Fruit fly (Drosophila melanogaster) Kc167 (cell line): ENCODE results near the gene CG8051.

ENCODE experiments used
- Myc ChIP-seq: fragments of >200 bp; optimal IDR thresholded peaks from 2 replicates; lab custom pipeline; 2017; ENCODE audit warnings: missing external identifiers
- Sin3A ChIP-seq: fragments of >200 bp; optimal IDR thresholded peaks from 2 replicates; lab custom pipeline; 2018; ENCODE audit warnings: missing external identifiers
- h ChIP-seq: fragments of >200 bp; optimal IDR thresholded peaks from 3 replicates; lab custom pipeline; 2018; ENCODE audit warnings: missing external identifiers
- insv ChIP-seq: fragments of >200 bp; optimal IDR thresholded peaks from 3 replicates; lab custom pipeline; 2018; ENCODE audit warnings: missing external identifiers
- psq ChIP-seq: fragments of >200 bp; optimal IDR thresholded peaks from 2 replicates; lab custom pipeline; 2017; ENCODE audit warnings: missing external identifiers
- ttk ChIP-seq: sonication (Bioruptor generic); optimal IDR thresholded peaks from 2 replicates; lab custom pipeline; 2017; ENCODE audit warnings: missing external identifiers

Gene CG8051

DNA sequence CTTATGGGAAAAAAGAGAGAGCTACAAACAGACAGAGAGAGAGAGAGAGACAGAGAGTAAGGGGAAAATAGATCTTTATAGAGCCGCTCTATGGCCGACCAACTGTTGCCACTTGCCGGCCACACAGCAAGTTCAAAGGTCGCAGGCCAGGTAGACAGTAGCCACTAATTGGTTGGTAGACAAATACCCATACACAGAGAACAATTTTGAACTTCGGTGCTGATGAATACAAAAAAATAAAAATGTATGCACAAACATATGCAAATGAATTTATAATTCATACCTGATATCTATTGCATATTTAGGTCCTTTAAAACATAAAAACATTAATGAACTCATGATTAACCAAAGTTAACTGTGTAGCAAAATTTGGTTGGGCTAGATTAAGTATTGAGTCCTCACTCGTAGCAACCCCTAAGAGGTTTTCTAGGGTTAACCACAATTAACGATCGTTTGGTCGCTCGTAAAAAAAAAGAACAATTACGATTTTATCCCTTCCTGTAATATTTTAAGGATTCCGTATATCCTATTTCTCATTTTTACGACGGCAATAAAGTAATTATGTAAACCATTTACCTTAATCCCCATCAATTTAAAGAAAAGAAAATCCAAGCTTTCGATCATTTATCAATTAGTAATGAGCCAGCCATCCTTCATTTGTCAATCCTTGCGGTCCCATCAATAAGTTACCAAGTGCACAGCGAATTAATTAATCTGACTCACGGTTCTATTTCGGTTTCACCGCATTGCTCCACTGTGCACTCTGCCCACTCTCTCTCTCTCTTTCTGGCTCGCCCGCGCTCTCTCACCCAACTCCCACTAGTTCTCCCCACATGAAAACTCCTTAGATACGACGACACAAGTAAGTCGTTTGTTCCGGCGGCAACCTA lies 15.5 kb upstream of the CG8051 start:
- no peak for TF ChIP-seq insv
- TF ChIP-seq Myc (lab: Kevin White, UChicago): no peak
- no peak for TF ChIP-seq ttk (lab: Kevin White, UChicago)
- TF ChIP-seq psq (lab: Kevin White, UChicago): no peak
- TF ChIP-seq h: no peak

DNA sequence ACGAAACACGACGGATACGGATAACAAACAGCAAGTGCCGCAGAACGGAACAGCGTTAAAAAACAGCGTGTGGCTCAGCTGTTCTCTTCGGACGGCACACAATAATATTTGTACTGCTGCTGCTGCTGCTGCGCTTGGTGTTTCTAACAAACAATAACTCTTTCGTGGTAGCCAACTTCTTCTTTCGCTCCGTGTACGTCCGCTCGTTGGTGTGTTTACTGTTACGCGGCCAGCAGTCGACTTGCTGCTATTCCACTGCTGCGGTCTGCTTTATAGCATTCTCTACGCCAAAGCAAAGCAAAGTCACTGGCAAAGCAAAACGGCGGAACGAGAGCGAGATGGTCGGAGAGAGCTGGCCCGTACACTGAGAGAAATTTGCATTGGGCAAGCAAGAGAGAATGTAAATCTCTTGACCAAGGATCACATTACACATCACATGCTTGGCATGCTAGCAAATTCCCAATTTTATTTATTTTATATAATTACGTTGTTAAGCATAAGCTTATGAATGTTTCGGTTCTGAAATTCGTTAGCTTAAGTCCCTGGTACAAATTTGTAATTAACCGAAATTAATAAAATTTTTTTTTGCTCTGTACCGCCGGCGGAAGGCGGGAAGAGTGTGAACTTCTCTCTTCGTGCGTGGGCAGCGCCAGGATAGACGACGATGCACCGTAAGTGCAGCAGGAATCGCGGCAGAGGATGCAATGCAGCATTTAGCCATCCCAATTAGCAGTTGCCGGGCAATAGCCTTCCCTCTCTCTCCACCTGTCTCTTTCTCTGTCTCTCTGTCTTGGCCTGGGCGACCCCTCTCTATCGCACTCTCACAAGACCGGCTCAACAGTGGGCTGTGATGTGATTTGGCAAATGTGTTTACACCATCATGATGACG lies 14.3 kb upstream of the CG8051 start, which contains the start of gene out:
Gene out, minus strand, starts transcription at position 287 of the 889 bp plus-strand sequence.
- TF ChIP-seq insv (no peak), psq (lab: Kevin White, UChicago) (no peak), Sin3A (lab: Kevin White, UChicago) (no peak), h (no peak), Myc (lab: Kevin White, UChicago) (no peak), ttk (lab: Kevin White, UChicago) (no peak)

DNA sequence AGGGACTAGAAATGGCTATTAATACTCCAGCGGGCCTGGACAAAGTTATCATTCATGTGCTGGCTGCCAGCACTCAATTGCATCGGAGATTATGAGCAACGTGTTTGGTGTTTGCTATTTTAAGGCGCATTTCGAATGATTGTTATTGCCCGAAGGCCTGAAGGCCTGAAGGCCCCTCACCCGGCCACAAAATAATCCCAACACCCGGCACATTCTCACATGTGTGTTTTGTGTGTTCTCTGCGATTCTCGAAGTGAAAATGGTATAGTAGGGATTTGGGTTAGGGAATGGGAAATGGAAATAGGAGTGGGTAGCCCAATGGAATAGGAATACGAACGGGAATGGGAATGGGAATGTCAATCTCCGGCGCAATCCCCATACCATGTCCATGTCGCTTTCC lies 11.2 kb upstream of the CG8051 start:
- TF ChIP-seq insv (no peak), Myc (lab: Kevin White, UChicago) (no peak), ttk (lab: Kevin White, UChicago) (no peak), h (no peak), psq (lab: Kevin White, UChicago) (no peak), Sin3A (lab: Kevin White, UChicago) (no peak)

- no peak for TF ChIP-seq psq (lab: Kevin White, UChicago)
- TF ChIP-seq Myc (lab: Kevin White, UChicago): no peak
- no peak for TF ChIP-seq h
- TF ChIP-seq insv: no peak
- TF ChIP-seq Sin3A (lab: Kevin White, UChicago): no peak
- TF ChIP-seq ttk (lab: Kevin White, UChicago): no peak
Observed at dm6 chrX:19317058-19317767, 9.5 kb upstream of the CG8051 start.

DNA sequence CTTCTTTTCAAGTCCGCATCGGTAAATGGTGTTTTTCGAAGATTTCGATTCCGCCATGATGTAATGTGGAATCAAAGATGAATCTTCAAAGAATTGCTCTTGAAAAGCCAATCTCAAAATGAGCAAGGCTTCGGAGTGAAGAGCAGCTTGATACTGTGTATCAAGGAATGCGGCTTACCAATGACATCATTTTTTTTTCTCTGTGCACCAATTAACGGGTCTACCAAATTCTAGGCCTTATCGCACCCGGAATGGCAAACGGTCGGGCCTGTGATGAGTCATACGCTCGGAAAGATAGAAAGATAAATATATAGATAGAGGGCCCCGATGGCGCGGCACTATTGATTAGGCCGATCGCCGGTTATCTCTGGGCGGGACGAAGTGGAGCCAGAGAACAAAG lies 8.9 kb upstream of the CG8051 start:
- TF ChIP-seq insv: no peak
- no peak for TF ChIP-seq h
- TF ChIP-seq Myc (lab: Kevin White, UChicago): no peak
- no peak for TF ChIP-seq psq (lab: Kevin White, UChicago)
- TF ChIP-seq Sin3A (lab: Kevin White, UChicago): no peak
- no peak for TF ChIP-seq ttk (lab: Kevin White, UChicago)

DNA sequence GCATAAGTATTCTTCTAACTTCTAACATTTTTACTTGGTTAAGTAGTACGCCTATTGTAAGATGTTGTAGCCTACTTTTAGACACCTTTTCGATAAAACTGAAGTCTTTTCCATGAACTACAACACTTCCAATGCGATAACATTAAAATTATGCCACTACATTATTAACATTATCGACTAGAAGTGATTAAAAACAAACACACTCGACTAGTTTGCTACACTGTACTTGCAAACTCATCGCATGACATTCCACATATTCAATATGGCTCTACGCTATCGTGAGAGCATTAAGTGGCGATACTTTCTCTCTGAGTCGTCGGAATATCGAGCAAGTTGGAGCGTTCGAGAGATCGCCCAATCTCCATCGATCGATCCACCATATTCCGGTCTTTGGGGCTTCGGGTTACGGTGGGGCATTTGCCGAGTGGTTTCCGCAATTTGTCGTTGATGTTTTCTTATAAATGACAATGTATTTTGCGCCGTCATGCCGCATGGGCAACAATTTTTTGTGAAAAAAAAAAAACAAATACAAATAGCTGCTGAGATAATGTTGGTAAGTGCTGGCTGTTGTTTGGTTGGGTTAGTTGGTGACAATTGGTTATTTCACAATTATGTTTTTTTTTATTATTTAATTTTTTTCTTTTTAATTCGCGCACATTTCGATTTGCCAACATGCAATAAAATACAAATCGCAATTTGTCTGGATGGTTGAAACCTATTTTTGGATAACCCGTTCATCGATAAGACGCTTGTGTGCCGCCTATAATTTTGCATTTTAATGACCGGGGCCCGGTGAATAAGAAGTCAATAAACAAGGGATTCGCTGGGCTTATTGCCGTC lies 7.9 kb upstream of the CG8051 start:
- no peak for TF ChIP-seq psq (lab: Kevin White, UChicago)
- no peak for TF ChIP-seq insv
- TF ChIP-seq Sin3A (lab: Kevin White, UChicago): no peak

DNA sequence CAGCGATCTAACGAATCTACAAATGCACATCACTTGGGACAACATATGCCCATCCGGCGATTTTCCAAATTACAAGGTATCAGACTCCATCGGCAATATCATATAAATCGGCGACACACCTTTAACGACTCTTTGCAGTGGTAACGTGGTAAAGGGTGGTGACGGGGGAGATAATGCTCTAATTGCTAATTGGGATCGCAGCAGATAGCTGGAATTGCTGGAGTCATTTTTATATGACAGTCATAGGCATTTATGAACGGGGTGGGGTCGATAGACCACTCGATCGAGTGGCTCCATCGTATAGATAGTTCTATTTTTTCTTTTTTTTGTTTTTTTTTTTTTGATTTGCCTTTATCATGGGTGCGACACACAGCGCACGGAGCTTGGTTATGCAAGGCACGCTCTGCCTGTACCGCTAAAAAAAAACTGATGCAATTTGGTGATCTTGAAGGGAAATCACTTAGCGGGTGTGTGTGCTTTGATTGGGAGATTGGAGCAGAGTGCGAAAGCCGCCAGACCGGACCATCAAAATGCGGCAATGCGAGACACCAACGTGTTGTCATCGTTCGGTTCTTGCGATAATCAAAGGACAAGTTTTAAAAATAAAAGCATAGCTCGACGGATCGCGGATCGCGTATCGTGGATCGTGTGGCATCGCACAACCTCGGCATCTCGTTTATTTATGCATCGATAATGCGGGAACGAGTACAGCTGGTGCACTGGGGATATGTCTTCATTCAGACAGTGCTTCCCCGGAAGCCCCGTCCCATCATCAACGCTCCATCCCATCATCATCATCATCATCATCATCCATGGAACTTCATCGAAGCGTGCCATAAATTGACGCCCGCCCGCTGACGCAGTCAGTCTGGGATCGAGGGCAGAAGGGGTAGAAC lies 6.8 kb upstream of the CG8051 start:
- TF ChIP-seq ttk (lab: Kevin White, UChicago): no peak

DNA sequence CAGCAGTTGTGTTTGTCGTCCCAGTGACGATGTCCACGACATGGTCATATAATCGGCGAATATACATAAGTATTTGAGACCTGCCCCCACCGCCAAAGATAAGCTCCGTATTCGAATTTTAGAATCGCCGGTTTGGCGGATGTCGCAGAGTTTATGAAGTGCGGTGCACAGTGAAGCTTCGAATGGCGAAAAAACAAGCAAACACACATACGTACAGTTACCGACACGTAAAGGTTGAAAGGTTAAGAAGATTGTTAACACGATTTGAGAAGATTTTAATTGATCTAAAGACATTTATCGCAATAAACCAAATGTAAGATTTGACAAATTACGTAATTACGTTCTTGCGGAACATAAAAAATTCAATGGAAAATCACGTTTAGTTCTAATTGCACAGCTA lies 1.9 kb upstream of the CG8051 start:
- TF ChIP-seq insv (no peak), ttk (lab: Kevin White, UChicago) (no peak), Myc (lab: Kevin White, UChicago) (no peak), Sin3A (lab: Kevin White, UChicago) (no peak)

DNA sequence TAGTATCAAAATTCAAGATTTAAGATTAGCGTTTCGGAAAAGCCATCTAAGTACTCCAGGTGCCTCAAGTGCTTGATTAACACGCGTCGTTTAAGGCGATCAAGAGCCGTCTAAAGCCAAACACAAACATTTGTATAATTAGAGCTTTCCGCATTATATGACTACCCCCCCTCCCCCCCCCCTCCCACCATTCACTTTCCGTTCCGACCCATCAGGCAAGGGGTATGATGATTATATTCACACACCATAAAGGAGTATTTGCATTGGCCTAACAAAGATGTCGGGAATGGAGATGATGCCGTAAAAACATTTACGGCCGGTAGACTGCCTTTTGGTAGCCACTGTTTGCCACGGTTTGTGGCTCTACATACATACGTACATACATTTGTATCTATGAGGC lies 1.2 kb downstream of the CG8051 start:
- TF ChIP-seq psq (lab: Kevin White, UChicago) (no peak), Sin3A (lab: Kevin White, UChicago) (no peak)

- TF ChIP-seq ttk (lab: Kevin White, UChicago) (no peak), Sin3A (lab: Kevin White, UChicago) (no peak), insv (no peak), h (no peak), Myc (lab: Kevin White, UChicago) (no peak), psq (lab: Kevin White, UChicago) (no peak)
Observed at dm6 chrX:19305172-19305571, 2.6 kb downstream of the CG8051 start.
